Worm (Caenorhabditis elegans) whole organism, late embryonic: ENCODE data around the gene mma-1.

Experiments used
- C38D4.7 ChIP-seq: fragments of 200-800 bp; sonication (Bioruptor generic); optimal IDR thresholded peaks from 2 replicates; lab custom pipeline; 2018; ENCODE audit warnings: mild to moderate bottlenecking, missing genetic modification characterization, moderate library complexity, missing compliant biosample characterization
- F13H6.1 ChIP-seq: sonication (generic microtip); optimal IDR thresholded peaks from 2 replicates; lab custom pipeline; 2016; ENCODE audit warnings: missing genetic modification characterization, missing compliant biosample characterization
- K02D7.2 ChIP-seq: sonication (generic microtip); optimal IDR thresholded peaks from 2 replicates; lab custom pipeline; 2017; ENCODE audit warnings: mild to moderate bottlenecking, missing genetic modification characterization, missing compliant biosample characterization
- K09A11.1 ChIP-seq: sonication (generic microtip); optimal IDR thresholded peaks from 2 replicates; lab custom pipeline; 2017; ENCODE audit warnings: antibody characterized with exemption, mild to moderate bottlenecking, missing genetic modification characterization, missing compliant biosample characterization; ENCODE audit not compliant: insufficient read depth
- T23F11.4 ChIP-seq: fragments of 200-800 bp; sonication (Bioruptor generic); optimal IDR thresholded peaks from 2 replicates; lab custom pipeline; 2018; ENCODE audit warnings: mild to moderate bottlenecking, missing genetic modification characterization, missing compliant biosample characterization
- Y22D7AL.16 ChIP-seq: sonication (generic microtip); optimal IDR thresholded peaks from 2 replicates; lab custom pipeline; 2016; ENCODE audit warnings: missing genetic modification characterization, missing compliant biosample characterization
- ahr-1 ChIP-seq: sonication (generic microtip); optimal IDR thresholded peaks from 2 replicates; lab custom pipeline; 2016; ENCODE audit warnings: missing genetic modification characterization, missing compliant biosample characterization
- ceh-18 ChIP-seq: sonication (generic microtip); optimal IDR thresholded peaks from 2 replicates; lab custom pipeline; 2016; ENCODE audit warnings: missing genetic modification characterization, missing compliant biosample characterization
- ceh-19 ChIP-seq: fragments of 200-800 bp; sonication (Bioruptor generic); optimal IDR thresholded peaks from 2 replicates; lab custom pipeline; 2018; ENCODE audit warnings: mild to moderate bottlenecking, missing genetic modification characterization, missing compliant biosample characterization
- ceh-22 ChIP-seq: sonication (generic microtip); optimal IDR thresholded peaks from 2 replicates; lab custom pipeline; 2017; ENCODE audit warnings: missing biosample characterization, missing genetic modification characterization
- ceh-30 ChIP-seq: fragments of 150-350 bp; optimal IDR thresholded peaks from 2 replicates; lab custom pipeline; 2014; ENCODE audit warnings: missing biosample characterization, missing genetic modification characterization
- ceh-31 ChIP-seq: sonication (generic microtip); optimal IDR thresholded peaks from 2 replicates; lab custom pipeline; 2016; ENCODE audit warnings: missing genetic modification characterization, missing compliant biosample characterization
- ceh-45 ChIP-seq: fragments of 200-800 bp; sonication (Bioruptor generic); IDR thresholded peaks from 2 replicates; pipeline ENCODE4 v1.3.6; 2022; ENCODE audit warnings: missing genetic modification reagents, missing genetic modification characterization, missing compliant biosample characterization
- ceh-6 ChIP-seq: fragments of 200-800 bp; sonication (Bioruptor generic); optimal IDR thresholded peaks from 2 replicates; lab custom pipeline; 2018; ENCODE audit warnings: mild to moderate bottlenecking, missing genetic modification characterization, missing compliant biosample characterization
- ceh-9 ChIP-seq: sonication (generic microtip); optimal IDR thresholded peaks from 2 replicates; lab custom pipeline; 2016; ENCODE audit warnings: mild to moderate bottlenecking, missing genetic modification characterization, inconsistent platforms, missing compliant biosample characterization
- che-1 ChIP-seq: sonication (generic microtip); optimal IDR thresholded peaks from 2 replicates; lab custom pipeline; 2016; ENCODE audit warnings: mild to moderate bottlenecking, missing genetic modification characterization, missing compliant biosample characterization
- dve-1 ChIP-seq: sonication (generic microtip); optimal IDR thresholded peaks from 2 replicates; lab custom pipeline; 2017; ENCODE audit warnings: antibody characterized with exemption, mild to moderate bottlenecking, missing genetic modification characterization, missing compliant biosample characterization
- elt-2 ChIP-seq: sonication (generic microtip); optimal IDR thresholded peaks from 2 replicates; lab custom pipeline; 2016; ENCODE audit warnings: missing genetic modification reagents, missing genetic modification characterization, missing compliant biosample characterization
- ets-4 ChIP-seq: sonication (generic microtip); optimal IDR thresholded peaks from 2 replicates; lab custom pipeline; 2016; ENCODE audit warnings: missing genetic modification characterization, missing compliant biosample characterization
- eyg-1 ChIP-seq: sonication (generic microtip); optimal IDR thresholded peaks from 2 replicates; lab custom pipeline; 2016; ENCODE audit warnings: missing genotype, missing genetic modification characterization, missing compliant biosample characterization
- fax-1 ChIP-seq: sonication (generic microtip); optimal IDR thresholded peaks from 2 replicates; lab custom pipeline; 2016; ENCODE audit warnings: missing genotype, missing genetic modification characterization, missing compliant biosample characterization
- fkh-10 ChIP-seq: fragments of 150-350 bp; optimal IDR thresholded peaks from 2 replicates; lab custom pipeline; 2014; ENCODE audit warnings: missing biosample characterization, missing genetic modification reagents, missing genetic modification characterization
- gmeb-2 ChIP-seq: sonication (generic microtip); optimal IDR thresholded peaks from 2 replicates; lab custom pipeline; 2016; ENCODE audit warnings: missing genetic modification characterization, inconsistent platforms, missing compliant biosample characterization
- hlh-15 ChIP-seq: sonication (generic microtip); optimal IDR thresholded peaks from 2 replicates; lab custom pipeline; 2016; ENCODE audit warnings: missing genetic modification characterization, missing compliant biosample characterization
- hlh-30 ChIP-seq: sonication (generic microtip); optimal IDR thresholded peaks from 2 replicates; lab custom pipeline; 2017; ENCODE audit warnings: antibody characterized with exemption, missing genetic modification characterization, missing compliant biosample characterization; ENCODE audit not compliant: insufficient read depth
- hlh-6 ChIP-seq: sonication (generic microtip); optimal IDR thresholded peaks from 2 replicates; lab custom pipeline; 2016; ENCODE audit warnings: missing genotype, missing genetic modification characterization, missing compliant biosample characterization
- hlh-8 ChIP-seq: sonication (generic microtip); optimal IDR thresholded peaks from 2 replicates; lab custom pipeline; 2016; ENCODE audit warnings: missing genotype, missing genetic modification characterization, missing compliant biosample characterization
- lim-6 ChIP-seq: sonication (generic microtip); optimal IDR thresholded peaks from 2 replicates; lab custom pipeline; 2016; ENCODE audit warnings: missing genetic modification characterization, missing compliant biosample characterization
- lin-11 ChIP-seq: fragments of 200-800 bp; sonication (Bioruptor generic); optimal IDR thresholded peaks from 2 replicates; lab custom pipeline; 2018; ENCODE audit warnings: mild to moderate bottlenecking, missing genetic modification characterization, missing compliant biosample characterization
- mec-3 ChIP-seq: sonication (generic microtip); optimal IDR thresholded peaks from 2 replicates; lab custom pipeline; 2016; ENCODE audit warnings: borderline replicate concordance, missing genetic modification characterization, missing compliant biosample characterization
- nfya-1 ChIP-seq: sonication (generic microtip); optimal IDR thresholded peaks from 2 replicates; lab custom pipeline; 2017; ENCODE audit warnings: missing genetic modification characterization, mild to moderate bottlenecking, missing compliant biosample characterization, antibody characterized with exemption, moderate library complexity
- nhr-11 ChIP-seq: fragments of 150-350 bp; optimal IDR thresholded peaks from 2 replicates; lab custom pipeline; 2014; ENCODE audit warnings: missing biosample characterization, missing genetic modification characterization
- nhr-232 ChIP-seq: sonication (generic microtip); optimal IDR thresholded peaks from 2 replicates; lab custom pipeline; 2016; ENCODE audit warnings: missing genetic modification characterization, missing compliant biosample characterization
- pax-1 ChIP-seq: fragments of 150-350 bp; optimal IDR thresholded peaks from 2 replicates; lab custom pipeline; 2014; ENCODE audit warnings: missing biosample characterization, missing genetic modification characterization
- pqm-1 ChIP-seq: sonication (generic microtip); optimal IDR thresholded peaks from 2 replicates; lab custom pipeline; 2016; ENCODE audit warnings: missing genetic modification characterization, missing compliant biosample characterization
- ref-2 ChIP-seq: sonication (generic microtip); optimal IDR thresholded peaks from 2 replicates; lab custom pipeline; 2016; ENCODE audit warnings: missing genetic modification characterization, missing compliant biosample characterization
- sox-2 ChIP-seq: fragments of 200-800 bp; sonication (Bioruptor generic); IDR thresholded peaks from 2 replicates; pipeline ENCODE4 v1.3.6; 2022; ENCODE audit warnings: missing genetic modification reagents, missing genetic modification characterization, missing compliant biosample characterization
- syd-9 ChIP-seq: sonication (generic microtip); optimal IDR thresholded peaks from 2 replicates; lab custom pipeline; 2016; ENCODE audit warnings: mild to moderate bottlenecking, missing genetic modification characterization, moderate library complexity, missing compliant biosample characterization
- tbx-2 ChIP-seq: sonication (generic microtip); optimal IDR thresholded peaks from 2 replicates; lab custom pipeline; 2016; ENCODE audit warnings: missing genetic modification characterization, missing compliant biosample characterization
- tbx-7 ChIP-seq: sonication (generic microtip); optimal IDR thresholded peaks from 2 replicates; lab custom pipeline; 2016; ENCODE audit warnings: missing genotype, missing genetic modification characterization, missing compliant biosample characterization
- unc-3 ChIP-seq, 2 experiments: fragments of 200-800 bp in 1 of 2; sonication (Bioruptor generic) in 1 of 2; sonication (generic microtip) in 1 of 2; conservative IDR thresholded peaks in 1 of 2; optimal IDR thresholded peaks in 1 of 2; 2 replicates each; pipeline versions ENCODE4 v1.3.6 to Lab custom; 2016 to 2022; ENCODE audit warnings: missing compliant biosample characterization in 2 of 2, missing genetic modification characterization in 2 of 2, missing genetic modification reagents in 1 of 2
- unc-86 ChIP-seq: sonication (generic microtip); optimal IDR thresholded peaks from 2 replicates; lab custom pipeline; 2016; ENCODE audit warnings: missing genetic modification characterization, missing compliant biosample characterization

mma-1 gene

DNA sequence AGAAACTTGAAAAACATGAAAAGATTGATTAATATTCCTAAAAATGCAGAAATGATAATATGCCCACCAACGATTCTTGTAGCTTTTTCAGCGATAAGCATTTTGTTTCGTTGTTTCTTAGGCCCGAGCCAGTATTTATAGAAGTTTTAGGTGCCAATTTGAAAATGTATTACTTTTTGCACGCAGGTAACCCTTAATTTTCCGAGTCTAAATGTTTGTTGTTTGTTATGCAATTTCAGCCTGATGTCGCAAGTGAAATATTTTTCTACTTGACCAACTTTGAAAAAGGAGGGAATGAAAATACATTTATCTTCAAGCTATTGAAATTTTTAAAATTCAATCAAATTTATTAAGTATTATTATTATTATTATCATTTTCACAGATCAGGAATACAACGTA, 36.0 kb upstream of the mma-1 start, which contains the start of gene srx-113:
TSS of gene srx-113 (minus strand) at position 101 of the 400 bp plus-strand sequence.
- no peak for TF ChIP-seq hlh-30
- TF ChIP-seq ceh-6 (GFP tag; lab: Kevin White, UChicago), result no peak

DNA sequence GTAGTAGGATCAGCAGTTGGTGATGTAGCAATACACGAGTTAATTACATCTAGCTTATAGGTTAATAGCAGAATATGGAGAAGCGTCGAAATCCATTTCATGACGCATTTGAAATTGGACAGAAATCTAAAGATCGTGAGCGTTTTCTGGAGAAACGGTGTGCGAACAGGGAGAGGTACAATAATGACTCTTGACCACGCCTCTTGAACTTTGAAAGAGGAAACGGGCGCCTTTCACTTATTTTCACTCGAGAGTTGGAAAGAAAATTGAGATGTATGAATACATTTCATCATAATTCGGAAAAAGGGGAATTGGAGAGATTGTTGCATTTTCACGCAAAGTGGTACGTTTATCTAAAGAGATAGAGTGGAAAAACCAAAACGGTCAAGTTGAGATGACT, 33.6 kb upstream of the mma-1 start, which contains the start of gene F56H9.6:
TSS of gene F56H9.6 (minus strand) at position 101 of the 400 bp plus-strand sequence.
- TF ChIP-seq K09A11.1 (tag; lab: Kevin White, UChicago) (no peak), nfya-1 (no peak), nhr-232 (no peak), dve-1 (tag; lab: Kevin White, UChicago) (no peak), ceh-9 (tag; lab: Kevin White, UChicago) (no peak), ref-2 (tag; lab: Kevin White, UChicago) (no peak), ceh-45 (GFP tag; lab: Robert Waterston, UW) (no peak), lin-11 (tag; lab: Kevin White, UChicago) (no peak), gmeb-2 (no peak), elt-2 (tag; lab: Kevin White, UChicago) (no peak), ceh-31 (tag; lab: Kevin White, UChicago) (no peak), T23F11.4 (GFP tag; lab: Kevin White, UChicago) (no peak), hlh-15 (tag; lab: Kevin White, UChicago) (no peak), syd-9 (tag; lab: Kevin White, UChicago) (no peak), mec-3 (tag; lab: Kevin White, UChicago) (no peak), Y22D7AL.16 (tag; lab: Kevin White, UChicago) (no peak), lim-6 (tag; lab: Kevin White, UChicago) (no peak), tbx-2 (tag; lab: Kevin White, UChicago) (no peak)

DNA sequence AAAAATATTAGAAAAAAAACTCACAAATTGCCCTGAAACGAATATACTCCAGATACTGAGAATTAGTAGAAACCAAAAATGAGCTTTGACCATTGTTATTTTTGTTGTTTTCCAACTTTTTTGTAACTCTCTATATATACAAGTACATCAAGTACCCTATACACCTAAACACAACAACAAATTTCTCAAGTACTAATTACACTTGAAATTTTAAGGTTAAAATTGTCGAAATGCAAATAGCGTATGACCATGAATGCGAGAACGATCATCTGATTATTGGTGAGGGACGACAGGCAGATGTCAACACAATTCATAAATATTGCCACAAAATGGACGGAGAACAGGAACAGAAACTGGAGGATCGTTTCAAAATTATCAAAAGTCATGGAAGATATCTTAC, 28.3 kb upstream of the mma-1 start, which contains the start of gene F56H9.9:
TSS of gene F56H9.9 (minus strand) at position 101 of the 400 bp plus-strand sequence.
- TF ChIP-seq ceh-19 (GFP tag; lab: Kevin White, UChicago), result no peak
- TF ChIP-seq che-1, result no peak
- no peak for TF ChIP-seq pax-1 (tag; lab: Kevin White, UChicago)
- TF ChIP-seq ceh-30 (tag; lab: Kevin White, UChicago), result no peak
- no peak for TF ChIP-seq ceh-45 (GFP tag; lab: Robert Waterston, UW)
- TF ChIP-seq Y22D7AL.16 (tag; lab: Kevin White, UChicago), result no peak
- no peak for TF ChIP-seq F13H6.1 (tag; lab: Kevin White, UChicago)
- TF ChIP-seq nhr-11 (tag; lab: Kevin White, UChicago), result no peak
- no peak for TF ChIP-seq ceh-18 (tag; lab: Kevin White, UChicago)
- TF ChIP-seq C38D4.7 (GFP tag; lab: Kevin White, UChicago), result no peak
- no peak for TF ChIP-seq unc-86 (tag; lab: Kevin White, UChicago)
- no peak for TF ChIP-seq unc-3 (GFP tag; conservative IDR thresholded peaks at IDR 0.05; lab: Robert Waterston, UW)
- no peak for TF ChIP-seq unc-3 (tag; optimal IDR thresholded peaks at IDR 0.05; lab: Kevin White, UChicago)
- TF ChIP-seq ets-4 (tag; lab: Kevin White, UChicago), result no peak
- TF ChIP-seq tbx-2 (tag; lab: Kevin White, UChicago), result no peak
- no peak for TF ChIP-seq tbx-7
- TF ChIP-seq eyg-1 (tag; lab: Kevin White, UChicago), result no peak
- TF ChIP-seq sox-2 (GFP tag; lab: Robert Waterston, UW), result no peak
- no peak for TF ChIP-seq pqm-1
- no peak for TF ChIP-seq ceh-6 (GFP tag; lab: Kevin White, UChicago)
- TF ChIP-seq syd-9 (tag; lab: Kevin White, UChicago), result no peak

DNA sequence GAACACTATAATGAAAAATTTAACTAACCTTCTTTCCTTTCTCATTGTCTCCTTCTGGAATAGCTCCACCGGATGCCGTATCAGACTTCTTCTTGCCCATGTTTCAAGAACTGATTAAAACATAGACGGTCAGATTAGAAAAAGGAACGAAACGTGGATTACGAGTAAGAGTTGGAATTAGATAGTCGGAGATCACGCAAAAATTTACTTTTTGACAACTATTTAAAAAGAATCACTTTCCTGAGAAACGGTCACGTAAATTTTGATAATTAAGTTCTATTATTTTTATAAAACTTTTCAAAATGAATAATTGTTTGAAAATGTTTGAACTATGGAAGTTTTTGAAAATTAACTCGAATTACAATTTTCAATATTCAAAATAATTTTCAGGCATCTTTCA, 16.0 kb upstream of the mma-1 start, which contains the start of gene cyc-2.2:
TSS of gene cyc-2.2 (minus strand) at position 101 of the 400 bp plus-strand sequence.
- TF ChIP-seq K02D7.2 (tag; lab: Kevin White, UChicago) (no peak), ets-4 (tag; lab: Kevin White, UChicago) (no peak), fax-1 (tag; lab: Kevin White, UChicago) (no peak), ahr-1 (tag; lab: Kevin White, UChicago) (no peak), fkh-10 (no peak), hlh-6 (tag; lab: Kevin White, UChicago) (no peak), ceh-22 (tag; lab: Kevin White, UChicago) (no peak), hlh-8 (tag; lab: Kevin White, UChicago) (no peak), gmeb-2 (no peak), K09A11.1 (tag; lab: Kevin White, UChicago) (no peak), eyg-1 (tag; lab: Kevin White, UChicago) (no peak)
- TF ChIP-seq, all 69 proteins: peak for 0
